Worm (Caenorhabditis elegans): ENCODE measurements around the gene F41C3.11.

Gene F41C3.11

ce11 chrII:4698266-4698771, 35.4 kb downstream of the F41C3.11 start, which contains the start of the genes rpn-5 and scc-1 (continued):
- TF ChIP-seq mef-2 (tag; optimal IDR thresholded peaks at IDR 0.05): no peak
- no peak for TF ChIP-seq ama-1 (optimal IDR thresholded peaks at IDR 0.05)
- peak; percentile 84 for TF ChIP-seq C16A3.4 (tag; optimal IDR thresholded peaks at IDR 0.05)
- TF ChIP-seq C04F5.9 (tag; optimal IDR thresholded peaks at IDR 0.05): no peak
- peak; percentile 70 for TF ChIP-seq nhr-19 (GFP tag; conservative IDR thresholded peaks at IDR 0.05)
- peak; percentile 45 for TF ChIP-seq ceh-8 (GFP tag; optimal IDR thresholded peaks at IDR 0.05)
- no peak for TF ChIP-seq unc-62 (GFP tag; optimal IDR thresholded peaks at IDR 0.05)
- TF ChIP-seq lin-14 (GFP tag; optimal IDR thresholded peaks at IDR 0.05): peak; percentile 63
- TF ChIP-seq fkh-4 (tag; optimal IDR thresholded peaks at IDR 0.05; ENCODE audit: borderline replicate concordance): no peak
- no peak for TF ChIP-seq sptf-1 (tag; optimal IDR thresholded peaks at IDR 0.05)
- peak in 1 of 2 experiments; percentile 15 for TF ChIP-seq ztf-11 (tag; optimal IDR thresholded peaks at IDR 0.05)
- TF ChIP-seq unc-86 (tag; optimal IDR thresholded peaks at IDR 0.05): peak; percentile 45
- peak; percentile 75 for TF ChIP-seq nhr-47 (tag; optimal IDR thresholded peaks at IDR 0.05)
- TF ChIP-seq isw-1 (GFP tag; IDR thresholded peaks at IDR 0.05): peak; percentile 77
- TF ChIP-seq vab-15 (tag; optimal IDR thresholded peaks at IDR 0.05): peak; percentile 62
- TF ChIP-seq jun-1 (tag; optimal IDR thresholded peaks at IDR 0.05): peak; percentile 10
- peak; percentile 77 for TF ChIP-seq snu-23 (GFP tag; optimal IDR thresholded peaks at IDR 0.05)
- TF ChIP-seq nhr-12 (tag; optimal IDR thresholded peaks at IDR 0.05): no peak
- TF ChIP-seq mep-1 (tag; optimal IDR thresholded peaks at IDR 0.05): peak; percentile 79
- TF ChIP-seq F16B12.6 (tag; optimal IDR thresholded peaks at IDR 0.05): peak; percentile 44
- TF ChIP-seq lsy-2 (tag; optimal IDR thresholded peaks at IDR 0.05): peak; percentile 99 to 100
- TF ChIP-seq grh-1 (GFP tag; IDR thresholded peaks at IDR 0.05): no peak
- TF ChIP-seq swsn-7 (tag; optimal IDR thresholded peaks at IDR 0.05): peak; percentile 66
- no peak for TF ChIP-seq egl-27 (tag; optimal IDR thresholded peaks at IDR 0.05)
- TF ChIP-seq hlh-4 (tag; optimal IDR thresholded peaks at IDR 0.05): no peak
- peak; percentile 91 to 95 (median 91) for TF ChIP-seq dpl-1 (GFP tag; optimal IDR thresholded peaks at IDR 0.05)
- no peak for TF ChIP-seq nhr-237 (tag; optimal IDR thresholded peaks at IDR 0.05)
- TF ChIP-seq nhr-71 (tag; optimal IDR thresholded peaks at IDR 0.05): peak; percentile 81
- peak; percentile 51 for TF ChIP-seq fos-1 (tag; optimal IDR thresholded peaks at IDR 0.05)
- no peak for TF ChIP-seq pax-3 (tag; optimal IDR thresholded peaks at IDR 0.05)
- TF ChIP-seq egl-13 (tag; optimal IDR thresholded peaks at IDR 0.05): no peak
- TF ChIP-seq lin-35 (GFP tag; optimal IDR thresholded peaks at IDR 0.05): peak; percentile 92 to 97

DNA sequence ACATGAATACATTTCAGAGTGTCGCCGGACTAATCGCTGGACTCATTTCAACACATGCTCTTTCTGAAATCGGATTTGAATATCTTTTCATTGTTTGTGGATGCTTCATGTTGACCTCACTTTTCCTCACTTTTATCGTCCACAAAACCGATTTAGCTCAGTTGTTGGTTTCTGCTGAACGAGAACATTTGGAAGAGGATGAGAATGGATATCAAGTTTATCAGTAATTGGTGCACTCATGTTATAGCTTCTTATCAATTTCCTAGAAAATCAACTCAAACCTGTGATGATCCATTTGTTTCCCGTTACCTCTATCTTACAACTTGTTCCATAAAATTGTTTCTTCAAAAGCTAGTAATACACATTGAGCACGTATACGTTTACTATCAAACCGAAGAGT, 37.7 kb downstream of the F41C3.11 start:
- peak; percentile 14 for TF ChIP-seq nhr-85 (tag)
- TF ChIP-seq aly-2 (tag; optimal IDR thresholded peaks at IDR 0.05): peak; percentile 40
- no peak for TF ChIP-seq dsc-1 (tag; optimal IDR thresholded peaks at IDR 0.05)
- no peak for TF ChIP-seq jun-1 (tag; optimal IDR thresholded peaks at IDR 0.05)
- no peak for TF ChIP-seq elt-2 (tag; optimal IDR thresholded peaks at IDR 0.05)
- TF ChIP-seq Y116A8C.19 (tag; optimal IDR thresholded peaks at IDR 0.05; ENCODE audit: borderline replicate concordance): no peak

ce11 chrII:4693129-4693528, 40.6 kb downstream of the F41C3.11 start, which contains the start of gene F10G7.5:
Gene F10G7.5, plus strand, starts transcription at chrII:4693414.
- TF ChIP-seq lin-15B (tag; optimal IDR thresholded peaks at IDR 0.05) (no peak), egl-13 (tag; optimal IDR thresholded peaks at IDR 0.05) (no peak), snu-23 (GFP tag; optimal IDR thresholded peaks at IDR 0.05) (peak; percentile 23), lin-14 (GFP tag; optimal IDR thresholded peaks at IDR 0.05) (peak; percentile 67), blmp-1 (tag; optimal IDR thresholded peaks at IDR 0.05) (peak; percentile 55), lin-35 (GFP tag; optimal IDR thresholded peaks at IDR 0.05) (peak in 1 of 2 experiments; percentile 32), fkh-8 (tag; optimal IDR thresholded peaks at IDR 0.05) (no peak), dpl-1 (GFP tag; optimal IDR thresholded peaks at IDR 0.05) (peak in 2 of 3 experiments; percentile 11 to 34), elt-2 (tag; optimal IDR thresholded peaks at IDR 0.05) (peak; percentile 64), nhr-71 (tag; optimal IDR thresholded peaks at IDR 0.05) (peak; percentile 9), efl-1 (optimal IDR thresholded peaks at IDR 0.05) (peak; percentile 33 to 68), efl-1 (GFP tag; optimal IDR thresholded peaks at IDR 0.05 in 1 of 2) (peak; percentile 17 to 92), lsy-2 (tag; optimal IDR thresholded peaks at IDR 0.05) (peak; percentile 31 to 52), nhr-85 (tag) (peak; percentile 42)
